Worm (Caenorhabditis elegans) whole organism, L4 larva: Measurements from ENCODE around the gene sth-1.

Experiments
- ZK546.5 ChIP-seq, 2 experiments: sonication (generic microtip); optimal IDR thresholded peaks; 2 replicates each; lab custom pipeline; 2017; ENCODE audit warnings: missing biosample characterization in 2 of 2, missing genetic modification characterization in 2 of 2
- ceh-82 ChIP-seq: sonication (generic microtip); optimal IDR thresholded peaks from 2 replicates; lab custom pipeline; 2017; ENCODE audit warnings: missing biosample characterization, missing genetic modification characterization
- dpl-1 ChIP-seq: fragments of 150-350 bp; optimal IDR thresholded peaks from 2 replicates; lab custom pipeline; 2014; ENCODE audit warnings: missing biosample characterization, missing genetic modification reagents, missing genetic modification characterization
- egl-27 ChIP-seq: sonication (generic microtip); optimal IDR thresholded peaks from 3 replicates; lab custom pipeline; 2017; ENCODE audit warnings: missing biosample characterization, missing genetic modification reagents, missing genetic modification characterization
- lir-3 ChIP-seq: sonication (generic microtip); optimal IDR thresholded peaks from 2 replicates; lab custom pipeline; 2016; ENCODE audit warnings: mild to moderate bottlenecking, missing genetic modification characterization, missing compliant biosample characterization
- nhr-10 ChIP-seq: fragments of 150-350 bp; optimal IDR thresholded peaks from 2 replicates; lab custom pipeline; 2014; ENCODE audit warnings: missing biosample characterization, missing genetic modification characterization
- nhr-25 ChIP-seq: sonication (generic microtip); optimal IDR thresholded peaks from 2 replicates; lab custom pipeline; 2017; ENCODE audit warnings: missing genetic modification characterization, mild to moderate bottlenecking, missing compliant biosample characterization, antibody characterized with exemption, moderate library complexity, borderline replicate concordance; ENCODE audit not compliant: insufficient read depth
- nhr-77 ChIP-seq: fragments of 150-350 bp; optimal IDR thresholded peaks from 2 replicates; lab custom pipeline; 2014; ENCODE audit warnings: missing biosample characterization, missing genetic modification characterization
- pha-4 ChIP-seq, 2 experiments: fragments of 150-350 bp in 1 of 2; fragments of 200-800 bp in 1 of 2; sonication (Bioruptor generic) in 1 of 2; IDR thresholded peaks in 1 of 2; optimal IDR thresholded peaks in 1 of 2; 2 replicates each; pipeline versions ENCODE4 v1.3.6 to Lab custom; 2014 to 2022; ENCODE audit warnings: missing genetic modification characterization in 2 of 2, missing genetic modification reagents in 2 of 2, missing biosample characterization in 1 of 2, missing compliant biosample characterization in 1 of 2
- unc-39 ChIP-seq: sonication (generic microtip); optimal IDR thresholded peaks from 2 replicates; lab custom pipeline; 2017; ENCODE audit warnings: missing biosample characterization, missing genetic modification characterization
- ztf-11 ChIP-seq: fragments of 150-350 bp; optimal IDR thresholded peaks from 2 replicates; lab custom pipeline; 2014; ENCODE audit warnings: missing biosample characterization, missing genetic modification characterization

ce11 chrV:8085141-8085540 is 33.2 kb downstream of the sth-1 start, which contains the start of gene C09H5.7:
- TF ChIP-seq pha-4 (GFP tag; IDR thresholded peaks at IDR 0.05; lab: Robert Waterston, UW) (no peak), pha-4 (tag; optimal IDR thresholded peaks at IDR 0.05; lab: Kevin White, UChicago) (no peak), dpl-1 (GFP tag; lab: Kevin White, UChicago) (no peak), nhr-25 (tag; lab: Kevin White, UChicago) (no peak), nhr-77 (tag; lab: Kevin White, UChicago) (no peak), ceh-82 (tag; lab: Kevin White, UChicago) (no peak), ztf-11 (no peak), nhr-10 (tag; lab: Kevin White, UChicago) (no peak), lir-3 (tag; lab: Kevin White, UChicago) (no peak), unc-39 (no peak), ZK546.5 (tag; optimal IDR thresholded peaks at IDR 0.05; lab: Kevin White, UChicago) (no peak), egl-27 (no peak)
